Fruit fly (Drosophila melanogaster) whole organism, embryonic: Measurements from ENCODE around the gene CG42727.

Experiments
- Atf3 ChIP-seq: fragments of 200-800 bp; sonication (Bioruptor generic); optimal IDR thresholded peaks from 3 replicates; lab custom pipeline; 2016; ENCODE audit warnings: missing biosample characterization, missing genetic modification characterization
- CG10543 ChIP-seq: fragments of 200-800 bp; sonication (Bioruptor generic); optimal IDR thresholded peaks from 3 replicates; lab custom pipeline; 2017; ENCODE audit warnings: missing biosample characterization, mild to moderate bottlenecking, missing genetic modification characterization, moderate library complexity
- CG11093 ChIP-seq: fragments of 200-800 bp; sonication (Bioruptor generic); IDR thresholded peaks from 3 replicates; pipeline ENCODE4 v1.3.6; 2022; ENCODE audit warnings: missing biosample characterization, missing genetic modification characterization
- CG12942 ChIP-seq: fragments of 200-800 bp; sonication (Bioruptor generic); optimal IDR thresholded peaks from 3 replicates; lab custom pipeline; 2016; ENCODE audit warnings: missing biosample characterization, missing genetic modification characterization
- CG14860 ChIP-seq: fragments of 200-800 bp; sonication (Bioruptor generic); IDR thresholded peaks from 3 replicates; pipeline ENCODE4 v1.3.6; 2022; ENCODE audit warnings: missing biosample characterization, missing genetic modification characterization; ENCODE audit not compliant: partially characterized antibody
- CG15514 ChIP-seq: fragments of 200-800 bp; sonication (Bioruptor generic); optimal IDR thresholded peaks from 3 replicates; lab custom pipeline; 2017; ENCODE audit warnings: missing biosample characterization, missing genetic modification characterization, mild to moderate bottlenecking, moderate library complexity, missing genetic modification reagents
- CG30431 ChIP-seq: fragments of 200-800 bp; sonication (Bioruptor generic); optimal IDR thresholded peaks from 2 replicates; lab custom pipeline; 2017; ENCODE audit warnings: missing biosample characterization, missing genetic modification characterization
- CG34422 ChIP-seq: fragments of 200-800 bp; sonication (Bioruptor generic); IDR thresholded peaks from 3 replicates; pipeline ENCODE4 v1.3.6; 2022; ENCODE audit warnings: missing biosample characterization, missing genetic modification characterization
- CG3847 ChIP-seq: fragments of 200-800 bp; sonication (Bioruptor generic); IDR thresholded peaks from 2 replicates; pipeline ENCODE4 v1.3.6; 2022; ENCODE audit warnings: missing biosample characterization, missing genetic modification characterization
- CG42726 ChIP-seq: fragments of 200-800 bp; sonication (Bioruptor generic); IDR thresholded peaks from 2 replicates; pipeline ENCODE4 v1.3.6; 2022; ENCODE audit warnings: missing biosample characterization, missing genetic modification characterization; ENCODE audit not compliant: partially characterized antibody
- CG6272 ChIP-seq: fragments of 200-800 bp; sonication (Bioruptor generic); IDR thresholded peaks from 2 replicates; pipeline ENCODE4 v1.3.6; 2022; ENCODE audit warnings: missing biosample characterization, missing genetic modification characterization
- CG7839 ChIP-seq: fragments of 200-800 bp; sonication (Bioruptor generic); optimal IDR thresholded peaks from 3 replicates; lab custom pipeline; 2018; ENCODE audit warnings: missing biosample characterization, mild to moderate bottlenecking, missing genetic modification characterization, moderate library complexity
- CG7987 ChIP-seq: fragments of 200-800 bp; sonication (Bioruptor generic); optimal IDR thresholded peaks from 2 replicates; lab custom pipeline; 2018; ENCODE audit warnings: missing biosample characterization, mild to moderate bottlenecking, missing genetic modification characterization, moderate library complexity
- CG8478 ChIP-seq: fragments of >200 bp; optimal IDR thresholded peaks from 2 replicates; lab custom pipeline; 2018
- Chrac-16 ChIP-seq: fragments of 200-800 bp; sonication (Bioruptor generic); optimal IDR thresholded peaks from 3 replicates; lab custom pipeline; 2016; ENCODE audit warnings: missing biosample characterization, missing genetic modification characterization
- CoRest ChIP-seq: fragments of 200-800 bp; sonication (Bioruptor generic); optimal IDR thresholded peaks from 3 replicates; lab custom pipeline; 2018; ENCODE audit warnings: missing biosample characterization, mild to moderate bottlenecking, missing genetic modification characterization, moderate library complexity
- Dll ChIP-seq: fragments of 200-800 bp; sonication (Bioruptor generic); IDR thresholded peaks from 4 replicates; pipeline ENCODE4 v1.3.6; 2022; ENCODE audit warnings: missing biosample characterization, missing genetic modification characterization; ENCODE audit not compliant: partially characterized antibody
- Dp ChIP-seq: fragments of 200-800 bp; sonication (Bioruptor generic); optimal IDR thresholded peaks from 2 replicates; lab custom pipeline; 2018; ENCODE audit warnings: missing biosample characterization, mild to moderate bottlenecking, missing genetic modification characterization, moderate library complexity
- Dref ChIP-seq: fragments of 200-800 bp; sonication (Bioruptor generic); IDR thresholded peaks from 2 replicates; pipeline ENCODE4 v1.3.6; 2022; ENCODE audit warnings: missing biosample characterization, missing genetic modification characterization
- Eip74EF ChIP-seq, 2 experiments: fragments of 200-800 bp in 1 of 2; fragments of >200 bp in 1 of 2; sonication (Bioruptor generic) in 1 of 2; optimal IDR thresholded peaks; 2 replicates each; lab custom pipeline; 2017 to 2019; ENCODE audit warnings: missing biosample characterization in 2 of 2, missing genetic modification characterization in 2 of 2, mild to moderate bottlenecking in 1 of 2, moderate library complexity in 1 of 2
- Ets97D ChIP-seq: fragments of 200-800 bp; sonication (Bioruptor generic); optimal IDR thresholded peaks from 3 replicates; lab custom pipeline; 2016; ENCODE audit warnings: missing biosample characterization, missing genetic modification characterization
- Fer3 ChIP-seq: fragments of 200-800 bp; sonication (Bioruptor generic); optimal IDR thresholded peaks from 2 replicates; lab custom pipeline; 2018; ENCODE audit warnings: missing biosample characterization, mild to moderate bottlenecking, missing genetic modification characterization, moderate library complexity
- H15 ChIP-seq: fragments of 200-800 bp; sonication (Bioruptor generic); IDR thresholded peaks from 3 replicates; pipeline ENCODE4 v1.3.6; 2022; ENCODE audit warnings: missing biosample characterization, missing genetic modification characterization
- HHEX ChIP-seq: fragments of 200-800 bp; sonication (Bioruptor generic); optimal IDR thresholded peaks from 3 replicates; lab custom pipeline; 2017; ENCODE audit warnings: missing biosample characterization, mild to moderate bottlenecking, missing genetic modification characterization, missing genetic modification reagents
- HmgZ ChIP-seq: fragments of 200-800 bp; sonication (Bioruptor generic); optimal IDR thresholded peaks from 2 replicates; lab custom pipeline; 2018; ENCODE audit warnings: missing biosample characterization, mild to moderate bottlenecking, missing genetic modification characterization
- Lhr ChIP-seq: fragments of 200-800 bp; sonication (Bioruptor generic); optimal IDR thresholded peaks from 3 replicates; lab custom pipeline; 2017; ENCODE audit warnings: mild to moderate bottlenecking, missing biosample characterization, missing genetic modification reagents, missing genetic modification characterization
- Lim3 ChIP-seq: fragments of 200-800 bp; sonication (Bioruptor generic); IDR thresholded peaks from 2 replicates; pipeline ENCODE4 v1.3.6; 2022; ENCODE audit warnings: missing biosample characterization, missing genetic modification characterization
- Rfx ChIP-seq: fragments of 200-800 bp; sonication (Bioruptor generic); IDR thresholded peaks from 2 replicates; pipeline ENCODE4 v1.3.6; 2022; ENCODE audit warnings: missing biosample characterization, missing genetic modification characterization
- Scr ChIP-seq: fragments of 200-800 bp; sonication (Bioruptor generic); IDR thresholded peaks from 2 replicates; pipeline ENCODE4 v1.3.6; 2022; ENCODE audit warnings: missing biosample characterization, missing genetic modification characterization; ENCODE audit not compliant: partially characterized antibody
- Taf1 ChIP-seq: fragments of 200-800 bp; sonication (Bioruptor generic); IDR thresholded peaks from 2 replicates; pipeline ENCODE4 v1.3.6; 2022; ENCODE audit warnings: missing biosample characterization, missing genetic modification characterization
- Trl ChIP-seq, 3 experiments: fragments of >200 bp in 2 of 3; fragments of 200-800 bp in 1 of 3; sonication (Bioruptor generic) in 1 of 3; optimal IDR thresholded peaks; 2 replicates in 1 of 3; 3 replicates in 2 of 3; lab custom pipeline; 2016 to 2017; ENCODE audit warnings: missing biosample characterization in 1 of 3, missing genetic modification characterization in 1 of 3
- bab2 ChIP-seq: fragments of 200-800 bp; sonication (Bioruptor generic); optimal IDR thresholded peaks from 2 replicates; lab custom pipeline; 2016; ENCODE audit warnings: missing biosample characterization, missing genetic modification characterization
- fru ChIP-seq: fragments of >200 bp; optimal IDR thresholded peaks from 2 replicates; lab custom pipeline; 2017
- insv ChIP-seq, 2 experiments: fragments of 200-800 bp; sonication (Bioruptor generic); optimal IDR thresholded peaks; 3 replicates each; lab custom pipeline; 2016 to 2018; ENCODE audit warnings: missing biosample characterization in 2 of 2, missing genetic modification characterization in 2 of 2
- luna ChIP-seq: fragments of 200-800 bp; sonication (Bioruptor generic); optimal IDR thresholded peaks from 2 replicates; lab custom pipeline; 2016; ENCODE audit warnings: missing biosample characterization, missing genetic modification characterization
- org-1 ChIP-seq: fragments of 200-800 bp; sonication (Bioruptor generic); optimal IDR thresholded peaks from 2 replicates; lab custom pipeline; 2017; ENCODE audit warnings: missing biosample characterization, missing genetic modification characterization
- otp ChIP-seq: fragments of 200-800 bp; sonication (Bioruptor generic); IDR thresholded peaks from 3 replicates; pipeline ENCODE4, ENCODE4 v1.3.6; 2022; ENCODE audit warnings: missing biosample characterization, missing genetic modification characterization
- peb ChIP-seq: fragments of 200-800 bp; sonication (Bioruptor generic); IDR thresholded peaks from 2 replicates; pipeline ENCODE4 v1.3.6; 2022; ENCODE audit warnings: missing biosample characterization, missing genetic modification characterization
- pfk ChIP-seq: fragments of 200-800 bp; sonication (Bioruptor generic); optimal IDR thresholded peaks from 2 replicates; lab custom pipeline; 2018; ENCODE audit warnings: missing biosample characterization, mild to moderate bottlenecking, missing genetic modification characterization, moderate library complexity
- pzg ChIP-seq: fragments of 200-800 bp; sonication (Bioruptor generic); optimal IDR thresholded peaks from 3 replicates; lab custom pipeline; 2018; ENCODE audit warnings: missing biosample characterization, mild to moderate bottlenecking, missing genetic modification characterization, moderate library complexity
- scrt ChIP-seq: fragments of 200-800 bp; sonication (Bioruptor generic); optimal IDR thresholded peaks from 2 replicates; lab custom pipeline; 2018; ENCODE audit warnings: missing biosample characterization, mild to moderate bottlenecking, missing genetic modification characterization, moderate library complexity
- sd ChIP-seq: fragments of 200-800 bp; sonication (Bioruptor generic); optimal IDR thresholded peaks from 3 replicates; lab custom pipeline; 2018; ENCODE audit warnings: missing biosample characterization, mild to moderate bottlenecking, missing genetic modification characterization, moderate library complexity
- sna ChIP-seq: fragments of 200-800 bp; sonication (Bioruptor generic); IDR thresholded peaks from 2 replicates; pipeline ENCODE4 v1.3.6; 2022; ENCODE audit warnings: missing biosample characterization, missing genetic modification characterization; ENCODE audit not compliant: partially characterized antibody
- sr ChIP-seq: fragments of 200-800 bp; sonication (Bioruptor generic); IDR thresholded peaks from 3 replicates; pipeline ENCODE4 v1.3.6; 2022; ENCODE audit warnings: missing biosample characterization, missing genetic modification characterization
- trem ChIP-seq: fragments of 200-800 bp; optimal IDR thresholded peaks from 3 replicates; lab custom pipeline; 2019; ENCODE audit warnings: missing biosample characterization, mild to moderate bottlenecking, missing genetic modification characterization, moderate library complexity
- vnd ChIP-seq: fragments of 200-800 bp; sonication (Bioruptor generic); IDR thresholded peaks from 3 replicates; pipeline ENCODE4 v1.3.6; 2022; ENCODE audit warnings: missing biosample characterization, missing genetic modification characterization; ENCODE audit not compliant: partially characterized antibody
- zf30C ChIP-seq: fragments of 200-800 bp; sonication (Bioruptor generic); optimal IDR thresholded peaks from 3 replicates; lab custom pipeline; 2018; ENCODE audit warnings: missing biosample characterization, mild to moderate bottlenecking, missing genetic modification characterization

Gene CG42727

dm6 chr3R:15345198-15346017 lies 2.4 kb upstream of the CG42727 start (continued):
- TF ChIP-seq Atf3 (GFP tag; lab: Kevin White, UChicago): no peak
- no peak for TF ChIP-seq trem (tag; lab: Kevin White, UChicago)

dm6 chr3R:15346018-15346383 lies 1.8 kb upstream of the CG42727 start, which contains the start of the genes Surf4 and CG31301:
Gene Surf4, minus strand, starts transcription at chr3R:15346176.
Gene CG31301, plus strand, starts transcription at chr3R:15346205.
- TF ChIP-seq CG12942 (GFP tag; lab: Kevin White, UChicago) (no peak), HmgZ (tag; lab: Kevin White, UChicago) (peak; percentile 2), CG8478 (lab: Kevin White, UChicago) (no peak), sna (peak; percentile 40; the same call in 1 of the 2 replicates), Scr (GFP tag; lab: Robert Waterston, UW) (peak; percentile 68; the same call in 1 of the 2 replicates), insv (GFP tag; optimal IDR thresholded peaks at IDR 0.05; lab: Kevin White, UChicago) (no peak), Dll (peak; percentile 61; the same call in 3 of the 4 replicates), CG7987 (peak; percentile 26), vnd (GFP tag; lab: Robert Waterston, UW) (peak; percentile 57; the same call in 2 of the 3 replicates), peb (GFP tag; lab: Robert Waterston, UW) (no peak), Lhr (GFP tag; lab: Kevin White, UChicago) (no peak), Lim3 (GFP tag; lab: Robert Waterston, UW) (no peak), Ets97D (peak; percentile 71), pfk (GFP tag; lab: Kevin White, UChicago) (no peak), H15 (GFP tag; lab: Robert Waterston, UW) (no peak), zf30C (GFP tag; lab: Kevin White, UChicago) (peak; percentile 30), org-1 (GFP tag; lab: Kevin White, UChicago) (no peak), luna (no peak), sd (tag; lab: Kevin White, UChicago) (no peak), CG14860 (peak; percentile 68; the same call in 2 of the 3 replicates), Chrac-16 (GFP tag; lab: Kevin White, UChicago) (no peak), Rfx (GFP tag; lab: Robert Waterston, UW) (0 out of 2 replicates have a peak, but pooled peaks have one; percentile 10), CG6272 (GFP tag; lab: Robert Waterston, UW) (no peak), Fer3 (no peak), CG30431 (GFP tag; lab: Kevin White, UChicago) (no peak), CG10543 (GFP tag; lab: Kevin White, UChicago) (no peak), Dref (GFP tag; lab: Robert Waterston, UW) (peak; percentile 91), CoRest (tag; lab: Kevin White, UChicago) (no peak), CG15514 (GFP tag; lab: Kevin White, UChicago) (peak; percentile 27), Taf1 (GFP tag; lab: Robert Waterston, UW) (no peak), CG42726 (GFP tag; lab: Robert Waterston, UW) (peak; percentile 29; the same call in 1 of the 2 replicates), fru (no peak), CG7839 (no peak), bab2 (no peak), sr (GFP tag; lab: Robert Waterston, UW) (no peak), scrt (GFP tag; lab: Kevin White, UChicago) (no peak), otp (GFP tag; lab: Robert Waterston, UW) (no peak), CG3847 (no peak), Eip74EF (GFP tag; optimal IDR thresholded peaks at IDR 0.05; lab: Kevin White, UChicago) (no peak), Dp (GFP tag; lab: Kevin White, UChicago) (peak; percentile 35), pzg (GFP tag; lab: Kevin White, UChicago) (peak; percentile 65), CG34422 (GFP tag; lab: Robert Waterston, UW) (peak; percentile 17; the same call in 1 of the 3 replicates), CG11093 (GFP tag; lab: Robert Waterston, UW) (no peak), Trl (optimal IDR thresholded peaks at IDR 0.05; lab: Kevin White, UChicago) (no peak), Trl (GFP tag; optimal IDR thresholded peaks at IDR 0.05; lab: Kevin White, UChicago) (no peak), HHEX (GFP tag; lab: Kevin White, UChicago) (no peak)
